Fruit fly (Drosophila melanogaster): ENCODE data around the gene CG4887.

Gene CG4887

DNA sequence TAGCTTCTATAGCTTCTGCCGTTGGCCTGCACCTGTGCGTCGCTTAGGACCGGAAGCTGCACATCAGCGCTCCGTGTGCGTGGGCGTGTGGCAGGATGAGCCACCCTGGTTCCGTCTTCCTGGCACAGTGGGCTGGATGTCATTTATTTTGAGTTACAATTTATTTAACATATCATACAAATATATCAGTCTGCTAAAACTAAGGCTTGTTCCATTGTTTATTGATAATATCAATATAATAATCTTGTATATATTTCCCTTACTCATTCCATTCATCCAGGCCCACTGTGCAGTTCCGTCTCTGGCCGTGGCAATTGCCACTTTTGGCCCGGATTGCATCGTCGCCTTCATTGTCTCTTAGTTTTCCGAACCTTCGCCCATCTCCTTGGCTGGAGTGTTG, 41.7 kb downstream of the CG4887 start (continued):
- TF ChIP-seq CG13296 (GFP tag; optimal IDR thresholded peaks at IDR 0.05) (peak; percentile 17), org-1 (GFP tag; optimal IDR thresholded peaks at IDR 0.05) (peak; percentile 18), HmgZ (tag; optimal IDR thresholded peaks at IDR 0.05) (peak; percentile 10), Hsf (GFP tag; optimal IDR thresholded peaks at IDR 0.05) (peak; percentile 31), stc (GFP tag; IDR thresholded peaks at IDR 0.05) (peak; percentile 18; the same call in 1 of the 2 replicates), CG14710 (tag; optimal IDR thresholded peaks at IDR 0.05) (peak; percentile 11), Tbp (GFP tag; optimal IDR thresholded peaks at IDR 0.05) (no peak), CG12219 (GFP tag; optimal IDR thresholded peaks at IDR 0.05) (peak; percentile 16), gsb-n (tag; optimal IDR thresholded peaks at IDR 0.05) (peak; percentile 12), Med (GFP tag) (peak; percentile 65), cwo (GFP tag; optimal IDR thresholded peaks at IDR 0.05) (peak; percentile 32), CG7987 (GFP tag; optimal IDR thresholded peaks at IDR 0.05) (no peak), otp (GFP tag; IDR thresholded peaks at IDR 0.05) (0 out of 3 replicates have a peak, but pooled peaks have one; percentile 47), CG17328 (GFP tag; IDR thresholded peaks at IDR 0.05) (peak; percentile 68), az2 (GFP tag; optimal IDR thresholded peaks at IDR 0.05) (peak; percentile 42), CG2875 (GFP tag; optimal IDR thresholded peaks at IDR 0.05) (peak; percentile 7), CG10209 (GFP tag; optimal IDR thresholded peaks at IDR 0.05) (peak; percentile 9), Dbx (GFP tag; IDR thresholded peaks at IDR 0.05) (0 out of 3 replicates have a peak, but pooled peaks have one; percentile 39), CG5180 (GFP tag; optimal IDR thresholded peaks at IDR 0.05) (no peak), Oli (tag; optimal IDR thresholded peaks at IDR 0.05) (peak; percentile 58), disco-r (GFP tag; optimal IDR thresholded peaks at IDR 0.05) (no peak), CG15269 (tag; optimal IDR thresholded peaks at IDR 0.05) (peak; percentile 50), CG34422 (GFP tag; IDR thresholded peaks at IDR 0.05) (peak; percentile 33; the same call in 1 of the 3 replicates), CG13424 (tag; optimal IDR thresholded peaks at IDR 0.05) (peak; percentile 37), klu (GFP tag; IDR thresholded peaks at IDR 0.05) (0 out of 2 replicates have a peak, but pooled peaks have one; percentile 28), C15 (GFP tag; IDR thresholded peaks at IDR 0.05) (0 out of 3 replicates have a peak, but pooled peaks have one; percentile 28), CG12769 (tag; optimal IDR thresholded peaks at IDR 0.05) (peak; percentile 15), CG1647 (GFP tag; optimal IDR thresholded peaks at IDR 0.05) (no peak), ttk (GFP tag; IDR thresholded peaks at IDR 0.05) (peak; percentile 49), dpn (GFP tag; optimal IDR thresholded peaks at IDR 0.05) (peak in 1 of 2 experiments; percentile 22), sob (GFP tag; IDR thresholded peaks at IDR 0.05) (peak; percentile 44; the same call in 1 of the 2 replicates), CG15514 (GFP tag; optimal IDR thresholded peaks at IDR 0.05) (peak; percentile 17), Rfx (GFP tag; IDR thresholded peaks at IDR 0.05) (0 out of 2 replicates have a peak, but pooled peaks have one; percentile 36), CG12391 (tag; optimal IDR thresholded peaks at IDR 0.05) (peak; percentile 39), Abd-B (GFP tag; optimal IDR thresholded peaks at IDR 0.05) (no peak), MESR4 (GFP tag; optimal IDR thresholded peaks at IDR 0.05) (no peak), CG18599 (GFP tag; optimal IDR thresholded peaks at IDR 0.05) (peak; percentile 72), ase (GFP tag; IDR thresholded peaks at IDR 0.05) (peak; percentile 69), CG3407 (GFP tag; optimal IDR thresholded peaks at IDR 0.05) (peak; percentile 16), gcm2 (GFP tag; optimal IDR thresholded peaks at IDR 0.05) (no peak), trh (GFP tag; optimal IDR thresholded peaks at IDR 0.05) (peak; percentile 4), abd-A (tag; optimal IDR thresholded peaks at IDR 0.05) (no peak), wdn (GFP tag; IDR thresholded peaks at IDR 0.05) (0 out of 2 replicates have a peak, but pooled peaks have one; percentile 25), CG1529 (GFP tag; optimal IDR thresholded peaks at IDR 0.05) (peak; percentile 18), Chrac-16 (GFP tag; optimal IDR thresholded peaks at IDR 0.05) (peak; percentile 18), bsh (GFP tag; optimal IDR thresholded peaks at IDR 0.05) (peak in 1 of 2 experiments; percentile 63), ken (GFP tag; IDR thresholded peaks at IDR 0.05) (0 out of 3 replicates have a peak, but pooled peaks have one; percentile 46), CG8924 (tag; optimal IDR thresholded peaks at IDR 0.05) (peak; percentile 36), zfh1 (GFP tag; IDR thresholded peaks at IDR 0.05) (peak; percentile 57; the same call in 2 of the 3 replicates), Mes4 (GFP tag; optimal IDR thresholded peaks at IDR 0.05) (no peak)
